Fruit fly (Drosophila melanogaster) whole organism, embryonic: Measurements from ENCODE around the gene CG32668.

Experiments
- Antp ChIP-seq: fragments of 200-800 bp; sonication (Bioruptor generic); optimal IDR thresholded peaks from 3 replicates; lab custom pipeline; 2016; ENCODE audit warnings: missing biosample characterization, missing genetic modification characterization
- CG12299 ChIP-seq: fragments of 200-800 bp; sonication (Bioruptor generic); optimal IDR thresholded peaks from 2 replicates; lab custom pipeline; 2018; ENCODE audit warnings: missing biosample characterization, mild to moderate bottlenecking, missing genetic modification characterization
- CG30020 ChIP-seq: fragments of 200-800 bp; optimal IDR thresholded peaks from 2 replicates; lab custom pipeline; 2019; ENCODE audit warnings: missing biosample characterization, mild to moderate bottlenecking, missing genetic modification characterization, moderate library complexity
- CG9437 ChIP-seq: fragments of 200-800 bp; sonication (Bioruptor generic); optimal IDR thresholded peaks from 2 replicates; lab custom pipeline; 2018; ENCODE audit warnings: missing biosample characterization, mild to moderate bottlenecking, missing genetic modification characterization
- E2f1 ChIP-seq: fragments of 200-800 bp; sonication (Bioruptor generic); IDR thresholded peaks from 2 replicates; pipeline ENCODE4 v1.3.6; 2022; ENCODE audit warnings: missing biosample characterization, missing genetic modification characterization
- Hand ChIP-seq: fragments of 200-800 bp; sonication (Bioruptor generic); optimal IDR thresholded peaks from 2 replicates; lab custom pipeline; 2017; ENCODE audit warnings: mild to moderate bottlenecking, missing biosample characterization, missing genetic modification reagents, missing genetic modification characterization
- bsh ChIP-seq, 2 experiments: fragments of 200-800 bp; sonication (Bioruptor generic); optimal IDR thresholded peaks; 2 replicates each; lab custom pipeline; 2017 to 2018; ENCODE audit warnings: mild to moderate bottlenecking in 2 of 2, missing biosample characterization in 2 of 2, missing genetic modification characterization in 2 of 2, moderate library complexity in 1 of 2
- lilli ChIP-seq: fragments of 200-800 bp; sonication (Bioruptor generic); optimal IDR thresholded peaks from 3 replicates; lab custom pipeline; 2016; ENCODE audit warnings: missing biosample characterization, missing genetic modification characterization
- nau ChIP-seq: fragments of 200-800 bp; sonication (Bioruptor generic); optimal IDR thresholded peaks from 3 replicates; lab custom pipeline; 2017; ENCODE audit warnings: missing biosample characterization, mild to moderate bottlenecking, missing genetic modification characterization, missing genetic modification reagents
- psq ChIP-seq: fragments of 200-800 bp; sonication (Bioruptor generic); optimal IDR thresholded peaks from 2 replicates; lab custom pipeline; 2017; ENCODE audit warnings: missing biosample characterization, missing genetic modification characterization

Gene CG32668

DNA sequence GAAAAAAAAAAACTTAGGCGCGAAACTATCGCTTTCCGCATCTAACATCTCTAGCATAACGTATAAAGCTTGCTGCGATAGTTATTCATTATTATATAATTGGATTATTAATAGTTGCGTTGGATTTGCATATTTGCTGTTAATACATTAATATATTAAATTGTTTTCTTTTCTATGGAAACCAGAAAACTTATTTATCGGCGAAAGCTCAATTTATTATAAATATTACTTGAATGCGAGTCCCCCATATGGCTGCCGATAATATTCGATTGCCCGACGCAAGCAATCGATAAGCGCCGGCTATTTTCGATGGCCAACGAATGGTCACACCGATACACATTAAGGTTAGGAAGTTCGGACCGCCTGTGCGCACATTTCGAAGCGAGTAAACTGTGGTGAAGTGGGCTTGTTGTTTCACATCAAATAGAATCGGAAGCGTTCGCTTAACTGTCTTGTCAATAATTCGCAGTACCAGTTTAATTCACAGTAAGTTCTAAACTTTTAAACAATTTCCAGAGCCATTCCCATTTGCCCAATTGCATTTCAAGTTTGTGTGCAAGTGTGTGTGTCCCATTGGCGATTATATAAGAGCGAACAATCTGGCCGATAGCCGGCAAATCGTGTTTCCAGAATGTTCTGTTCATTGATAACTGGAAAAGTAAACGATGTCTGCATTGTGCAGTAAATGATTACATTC, 51.3 kb downstream of the CG32668 start, which contains the start of gene Hsp60A (continued):
- TF ChIP-seq psq (no peak), bsh (GFP tag; optimal IDR thresholded peaks at IDR 0.05; lab: Kevin White, UChicago) (peak in 1 of 2 experiments; percentile 55), CG30020 (peak; percentile 25), CG9437 (GFP tag; lab: Kevin White, UChicago) (peak; percentile 98), E2f1 (GFP tag; lab: Robert Waterston, UW) (0 out of 2 replicates have a peak, but pooled peaks have one; percentile 20), Hand (GFP tag; lab: Kevin White, UChicago) (no peak), Antp (GFP tag; lab: Kevin White, UChicago) (no peak), nau (no peak), lilli (GFP tag; lab: Kevin White, UChicago) (peak; percentile 71), CG12299 (peak; percentile 46)
